Worm (Caenorhabditis elegans) whole organism, L3 larva: Measurements from ENCODE around the gene eftu-2.

Source experiments
- ama-1 ChIP-seq: fragments of 150-350 bp; optimal IDR thresholded peaks from 2 replicates; lab custom pipeline; 2018
- egl-27 ChIP-seq: sonication (generic microtip); optimal IDR thresholded peaks from 4 replicates; lab custom pipeline; 2017; ENCODE audit warnings: missing biosample characterization, missing genetic modification reagents, missing genetic modification characterization
- lsy-12 ChIP-seq: sonication (generic microtip); optimal IDR thresholded peaks from 2 replicates; lab custom pipeline; 2016; ENCODE audit warnings: mild to moderate bottlenecking, missing genetic modification characterization, missing compliant biosample characterization
- nfya-1 ChIP-seq: sonication (generic microtip); optimal IDR thresholded peaks from 2 replicates; lab custom pipeline; 2017; ENCODE audit warnings: missing genetic modification characterization, mild to moderate bottlenecking, missing compliant biosample characterization, antibody characterized with exemption, moderate library complexity; ENCODE audit not compliant: insufficient read depth
- nhr-28 ChIP-seq: fragments of 150-350 bp; optimal IDR thresholded peaks from 2 replicates; lab custom pipeline; 2014; ENCODE audit warnings: missing biosample characterization, missing genetic modification characterization
- pha-4 ChIP-seq: fragments of 150-350 bp; optimal IDR thresholded peaks from 2 replicates; lab custom pipeline; 2014; ENCODE audit warnings: missing biosample characterization, missing genetic modification reagents, missing genetic modification characterization
- tbx-2 ChIP-seq: sonication (generic microtip); optimal IDR thresholded peaks from 2 replicates; lab custom pipeline; 2016; ENCODE audit warnings: mild to moderate bottlenecking, missing genetic modification characterization, missing compliant biosample characterization
- unc-62 ChIP-seq: fragments of 150-350 bp; sonication (generic microtip); optimal IDR thresholded peaks from 4 replicates; lab custom pipeline; 2014; ENCODE audit warnings: missing biosample characterization, missing genetic modification reagents, missing genetic modification characterization
- zag-1 ChIP-seq: fragments of 150-350 bp; optimal IDR thresholded peaks from 2 replicates; lab custom pipeline; 2014; ENCODE audit warnings: missing biosample characterization, missing genetic modification characterization
- ztf-4 ChIP-seq: fragments of 150-350 bp; optimal IDR thresholded peaks from 2 replicates; lab custom pipeline; 2014; ENCODE audit warnings: missing biosample characterization, missing genetic modification characterization

DNA sequence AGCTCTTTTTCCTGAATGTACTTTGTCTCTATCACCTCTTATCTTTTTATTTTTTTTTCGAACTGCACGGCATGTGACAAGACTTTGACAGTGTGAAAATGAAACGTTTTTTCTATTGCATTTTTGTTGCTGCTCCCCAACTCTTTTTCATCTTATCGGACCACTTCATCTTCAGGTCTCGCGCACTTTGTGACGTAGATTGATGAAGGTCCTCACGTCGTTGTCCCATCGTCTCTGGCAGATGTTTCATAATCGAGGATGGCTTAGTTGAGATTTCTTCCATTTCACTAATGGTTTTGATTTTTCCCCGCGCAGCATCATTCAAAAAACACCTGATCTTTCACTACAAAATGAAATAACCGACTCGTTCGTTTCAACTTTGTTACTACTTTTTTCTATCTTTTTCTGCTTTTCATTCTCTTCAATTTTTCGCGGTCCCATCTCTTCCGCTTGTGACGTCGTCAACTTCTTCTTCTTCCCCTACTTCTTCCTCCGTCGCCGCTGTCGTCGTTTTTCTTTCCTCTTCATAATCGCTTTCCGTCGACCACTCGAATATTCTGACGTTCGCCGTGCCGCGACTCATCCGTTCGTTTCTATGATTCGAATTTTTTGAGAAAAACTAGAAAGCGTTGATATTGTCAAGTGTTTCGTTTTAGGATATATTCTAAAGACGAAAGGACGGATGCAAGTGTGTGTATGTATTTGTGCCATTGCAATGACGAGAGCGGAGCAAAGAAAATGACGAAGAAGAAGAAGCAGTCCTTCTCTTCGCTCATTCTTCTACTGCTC, 18.0 kb upstream of the eftu-2 start, which contains the start of gene T04C9.2:
- no peak for TF ChIP-seq nhr-28
- TF ChIP-seq tbx-2 (tag; lab: Kevin White, UChicago), result no peak
- TF ChIP-seq egl-27, result no peak
- no peak for TF ChIP-seq ama-1 (lab: Kevin White, UChicago)
- no peak for TF ChIP-seq pha-4 (tag; lab: Kevin White, UChicago)
- peak; percentile 65 for TF ChIP-seq unc-62 (GFP tag; lab: Kevin White, UChicago)
- no peak for TF ChIP-seq lsy-12
- TF ChIP-seq ztf-4 (tag; lab: Kevin White, UChicago), result no peak
- TF ChIP-seq nfya-1, result peak; percentile 23
- no peak for TF ChIP-seq zag-1 (tag; lab: Kevin White, UChicago)
